Fruit fly (Drosophila melanogaster): ENCODE measurements around the gene CG4593.

CG4593 gene

dm6 chrX:6995258-6995657 is 18.4 kb upstream of the CG4593 start:
- TF ChIP-seq svp (GFP tag) (peak; percentile 40), Blimp-1 (GFP tag; optimal IDR thresholded peaks at IDR 0.05) (peak; percentile 28), Eip78C (GFP tag) (peak; percentile 42), Eip75B (GFP tag; optimal IDR thresholded peaks at IDR 0.05) (no peak)

- TF ChIP-seq lz (GFP tag; optimal IDR thresholded peaks at IDR 0.05) (no peak), CG8319 (GFP tag; optimal IDR thresholded peaks at IDR 0.05) (no peak), Eip78C (GFP tag) (peak; percentile 54), Met (GFP tag; optimal IDR thresholded peaks at IDR 0.05) (peak; percentile 11), pdm3 (GFP tag; optimal IDR thresholded peaks at IDR 0.05) (no peak), Hr39 (GFP tag; optimal IDR thresholded peaks at IDR 0.05) (peak; percentile 6), fd85E (GFP tag; optimal IDR thresholded peaks at IDR 0.05) (no peak), Hr4 (GFP tag; optimal IDR thresholded peaks at IDR 0.05) (no peak), Sox102F (GFP tag; optimal IDR thresholded peaks at IDR 0.05) (no peak)
Measured at dm6 chrX:6996130-6996529, 17.6 kb upstream of the CG4593 start.

DNA sequence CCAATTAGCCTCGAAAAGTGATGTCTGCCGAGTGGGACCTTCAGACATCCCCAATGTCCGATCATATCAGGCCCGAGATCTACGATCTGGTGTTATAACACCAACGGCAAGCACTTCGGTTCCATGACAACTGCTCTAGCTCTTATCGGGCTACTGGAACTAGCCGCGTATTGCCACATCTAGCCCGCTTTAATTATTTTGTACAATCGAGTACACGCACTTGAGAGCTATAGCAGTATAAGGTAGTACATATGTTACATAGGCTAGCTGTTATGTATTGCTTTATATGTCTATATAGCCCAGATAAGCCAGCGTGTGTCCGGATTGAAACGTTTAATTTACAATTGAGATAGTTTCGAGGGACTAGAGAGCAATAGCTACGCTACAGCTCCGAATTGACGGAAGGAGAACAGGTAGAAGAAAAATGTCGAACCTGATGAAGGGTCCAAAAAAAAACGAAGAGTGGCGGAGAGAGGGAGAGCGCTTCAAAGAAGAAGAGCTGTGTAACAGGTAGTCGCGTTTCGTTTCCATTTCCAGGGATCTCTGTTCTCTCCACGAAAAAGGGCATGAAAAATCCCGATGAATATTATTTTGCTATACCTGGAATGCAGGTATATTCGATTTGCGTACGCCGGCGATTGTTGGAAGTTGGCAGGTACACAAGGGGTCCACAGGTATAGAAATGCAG is 16.6 kb upstream of the CG4593 start:
- TF ChIP-seq Blimp-1 (GFP tag; optimal IDR thresholded peaks at IDR 0.05), result peak; percentile 1
- no peak for TF ChIP-seq CG1621 (tag; optimal IDR thresholded peaks at IDR 0.05)

DNA sequence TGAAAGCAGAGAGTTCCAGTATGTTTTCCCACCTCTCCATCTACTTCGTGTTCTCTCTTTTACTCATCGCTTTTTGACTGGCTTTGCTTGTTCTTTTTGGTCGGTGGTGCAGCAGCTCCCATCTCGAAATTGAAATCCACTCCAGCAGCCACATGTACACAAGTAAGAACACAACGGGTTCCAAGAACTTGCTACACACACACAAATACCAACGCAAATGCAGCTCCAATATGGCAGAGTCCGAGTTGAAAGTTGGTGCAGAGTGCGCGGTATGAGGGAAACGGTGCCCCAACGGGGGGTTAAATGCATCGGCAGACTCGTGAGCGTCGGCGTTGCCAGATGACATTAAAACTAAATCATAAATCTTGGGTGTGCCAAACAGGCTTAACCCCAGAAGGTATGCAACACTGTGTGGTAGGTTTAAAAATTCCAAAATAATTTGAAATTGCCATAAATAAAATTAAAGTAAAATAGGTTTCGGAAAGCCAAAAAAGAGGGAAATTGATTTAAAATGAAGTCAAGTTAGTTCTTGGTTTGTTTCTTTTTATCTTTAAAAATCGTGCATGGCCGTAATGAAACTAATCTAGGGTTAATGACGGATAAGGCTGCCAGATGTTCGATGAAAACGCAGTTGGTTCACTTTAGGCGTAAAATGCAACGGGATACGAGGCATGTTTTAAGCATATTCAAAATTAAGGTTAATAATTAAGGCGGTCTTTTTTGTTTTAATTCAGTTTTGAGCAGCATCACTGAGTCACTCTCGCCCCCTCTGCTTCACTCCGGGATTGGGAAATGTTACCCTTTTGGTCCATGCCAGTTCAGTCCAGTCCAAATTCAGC is 15.8 kb upstream of the CG4593 start:
- peak; percentile 88 for TF ChIP-seq Met (GFP tag; optimal IDR thresholded peaks at IDR 0.05)
- peak; percentile 81 for TF ChIP-seq spab (GFP tag; optimal IDR thresholded peaks at IDR 0.05)
- TF ChIP-seq fd85E (GFP tag; optimal IDR thresholded peaks at IDR 0.05), result peak; percentile 21
- peak; percentile 87 for TF ChIP-seq achi (GFP tag; optimal IDR thresholded peaks at IDR 0.05)
- TF ChIP-seq CG10631 (GFP tag; optimal IDR thresholded peaks at IDR 0.05), result peak; percentile 88
- TF ChIP-seq CG11902 (GFP tag; optimal IDR thresholded peaks at IDR 0.05), result peak; percentile 81
- peak; percentile 90 for TF ChIP-seq pdm3 (GFP tag; optimal IDR thresholded peaks at IDR 0.05)
- TF ChIP-seq Sox14 (GFP tag; optimal IDR thresholded peaks at IDR 0.05), result peak; percentile 86
- TF ChIP-seq CG16779 (tag; optimal IDR thresholded peaks at IDR 0.05), result peak; percentile 55
- TF ChIP-seq CG34406 (GFP tag; optimal IDR thresholded peaks at IDR 0.05), result peak; percentile 82
- TF ChIP-seq CG8319 (GFP tag; optimal IDR thresholded peaks at IDR 0.05), result peak; percentile 73
- TF ChIP-seq topi (GFP tag; optimal IDR thresholded peaks at IDR 0.05), result peak; percentile 91
- peak; percentile 89 for TF ChIP-seq Hr39 (GFP tag; optimal IDR thresholded peaks at IDR 0.05)
- TF ChIP-seq CG11762 (GFP tag; optimal IDR thresholded peaks at IDR 0.05; ENCODE audit: insufficient read depth), result peak; percentile 81
- TF ChIP-seq Smox (GFP tag; optimal IDR thresholded peaks at IDR 0.05), result peak; percentile 92
- peak; percentile 96 for TF ChIP-seq Eip78C (GFP tag)
- TF ChIP-seq CG7368 (GFP tag; optimal IDR thresholded peaks at IDR 0.05), result peak; percentile 69
- TF ChIP-seq lz (GFP tag; optimal IDR thresholded peaks at IDR 0.05), result peak; percentile 88
- TF ChIP-seq CG32006 (GFP tag; optimal IDR thresholded peaks at IDR 0.05), result peak; percentile 88
- TF ChIP-seq CG6276 (GFP tag; optimal IDR thresholded peaks at IDR 0.05), result peak; percentile 54
- TF ChIP-seq CG6163 (GFP tag; IDR thresholded peaks at IDR 0.05), result peak; percentile 83
- peak; percentile 71 for TF ChIP-seq Gug (GFP tag; IDR thresholded peaks at IDR 0.05)
- peak; percentile 56; the same call in 1 of the 2 replicates for TF ChIP-seq CG11294 (GFP tag; IDR thresholded peaks at IDR 0.05)
- TF ChIP-seq CG9139 (GFP tag; optimal IDR thresholded peaks at IDR 0.05), result peak; percentile 38
- TF ChIP-seq Eip93F (GFP tag; optimal IDR thresholded peaks at IDR 0.05), result peak; percentile 28
- TF ChIP-seq CG31627 (GFP tag; optimal IDR thresholded peaks at IDR 0.05), result peak; percentile 85
- TF ChIP-seq CG6854 (GFP tag; optimal IDR thresholded peaks at IDR 0.05), result peak; percentile 5
- peak; percentile 82 for TF ChIP-seq CG6808 (GFP tag; optimal IDR thresholded peaks at IDR 0.05)
- TF ChIP-seq Eip75B (GFP tag; optimal IDR thresholded peaks at IDR 0.05), result peak; percentile 76
- TF ChIP-seq CG4318 (GFP tag; optimal IDR thresholded peaks at IDR 0.05), result peak; percentile 74
- TF ChIP-seq Ets96B (tag; optimal IDR thresholded peaks at IDR 0.05), result peak; percentile 90
- TF ChIP-seq CG6792 (GFP tag; optimal IDR thresholded peaks at IDR 0.05), result peak; percentile 84
- TF ChIP-seq CG3919 (GFP tag; optimal IDR thresholded peaks at IDR 0.05), result peak; percentile 85
- TF ChIP-seq ss (GFP tag; optimal IDR thresholded peaks at IDR 0.05), result peak; percentile 43 to 79
- TF ChIP-seq vri (GFP tag; optimal IDR thresholded peaks at IDR 0.05), result peak; percentile 18
- peak; percentile 88 for TF ChIP-seq fd59A (GFP tag; optimal IDR thresholded peaks at IDR 0.05)
- peak; percentile 46 for TF ChIP-seq Lpt (GFP tag; optimal IDR thresholded peaks at IDR 0.05)

All from whole organism, prepupa.